Worm (Caenorhabditis elegans): ENCODE results near the gene F13E9.5.

ce11 chrIV:10894255-10894654 is 10.1 kb upstream of the F13E9.5 start, which contains the start of gene srlf-14:
- TF ChIP-seq mdl-1 (tag; optimal IDR thresholded peaks at IDR 0.05) (no peak), ceh-16 (tag; optimal IDR thresholded peaks at IDR 0.05) (no peak), zag-1 (tag; optimal IDR thresholded peaks at IDR 0.05) (no peak), fkh-10 (GFP tag; optimal IDR thresholded peaks at IDR 0.05) (no peak), egl-27 (tag; optimal IDR thresholded peaks at IDR 0.05) (no peak), daf-12 (tag; optimal IDR thresholded peaks at IDR 0.05) (no peak), ceh-82 (tag; optimal IDR thresholded peaks at IDR 0.05) (no peak), elt-1 (tag; optimal IDR thresholded peaks at IDR 0.05) (no peak), nhr-11 (tag; optimal IDR thresholded peaks at IDR 0.05) (no peak), nhr-12 (tag; optimal IDR thresholded peaks at IDR 0.05) (no peak), nhr-28 (tag; optimal IDR thresholded peaks at IDR 0.05) (no peak), nhr-25 (tag; optimal IDR thresholded peaks at IDR 0.05) (no peak), pqm-1 (tag; optimal IDR thresholded peaks at IDR 0.05) (no peak), nhr-76 (tag; optimal IDR thresholded peaks at IDR 0.05) (no peak)
